Worm (Caenorhabditis elegans): ENCODE results near the gene git-1.

The git-1 gene

ce11 chrX:10524483-10524948 lies at the start of gene git-1, which contains the start of gene mboa-7:
git-1 (plus strand) TSS chrX:10524898.
mboa-7 (minus strand) TSS chrX:10524565.
- TF ChIP-seq zfp-3 (GFP tag; conservative IDR thresholded peaks at IDR 0.05) = no peak
- no peak for TF ChIP-seq ctbp-1 (GFP tag; IDR thresholded peaks at IDR 0.05)
- TF ChIP-seq nhr-6 (tag; optimal IDR thresholded peaks at IDR 0.05) = peak; percentile 16
- peak; percentile 86 for TF ChIP-seq mxl-3 (GFP tag; optimal IDR thresholded peaks at IDR 0.05)
- no peak for TF ChIP-seq dmd-8 (GFP tag; IDR thresholded peaks at IDR 0.05)
- TF ChIP-seq nhr-11 (tag; optimal IDR thresholded peaks at IDR 0.05) = peak; percentile 9
- peak; percentile 58 for TF ChIP-seq rbr-2 (tag; optimal IDR thresholded peaks at IDR 0.05)
- TF ChIP-seq dmd-6 (GFP tag; IDR thresholded peaks at IDR 0.05) = peak; percentile 45
- TF ChIP-seq skn-1 (tag; optimal IDR thresholded peaks at IDR 0.05) = no peak
- no peak for TF ChIP-seq nhr-102 (tag; optimal IDR thresholded peaks at IDR 0.05)
- TF ChIP-seq set-16 (GFP tag; IDR thresholded peaks at IDR 0.05) = no peak
- no peak for TF ChIP-seq ceh-28 (tag; optimal IDR thresholded peaks at IDR 0.05)
- TF ChIP-seq dpl-1 (GFP tag; optimal IDR thresholded peaks at IDR 0.05) = peak; percentile 51
- no peak for TF ChIP-seq Y105C5A.15 (GFP tag; IDR thresholded peaks at IDR 0.05)
- TF ChIP-seq jun-1 (tag; optimal IDR thresholded peaks at IDR 0.05) = no peak
- peak; percentile 38 for TF ChIP-seq nhr-25 (tag; optimal IDR thresholded peaks at IDR 0.05; ENCODE audit: borderline replicate concordance, insufficient read depth)
- TF ChIP-seq lin-13 (GFP tag; optimal IDR thresholded peaks at IDR 0.05) = peak; percentile 57
- no peak for TF ChIP-seq ceh-20 (GFP tag; IDR thresholded peaks at IDR 0.05)
- TF ChIP-seq aly-2 (tag; optimal IDR thresholded peaks at IDR 0.05) = no peak
- peak; percentile 95 for TF ChIP-seq aha-1 (tag)
- TF ChIP-seq daf-8 (GFP tag; IDR thresholded peaks at IDR 0.05) = no peak
- no peak for TF ChIP-seq spr-3 (GFP tag; optimal IDR thresholded peaks at IDR 0.05)
- no peak for TF ChIP-seq ces-1 (GFP tag; optimal IDR thresholded peaks at IDR 0.05)
- TF ChIP-seq egl-43 (GFP tag; IDR thresholded peaks at IDR 0.05) = no peak
- no peak for TF ChIP-seq sdz-12 (GFP tag; optimal IDR thresholded peaks at IDR 0.05)
- no peak for TF ChIP-seq F37D6.2 (tag; optimal IDR thresholded peaks at IDR 0.05)
- no peak for TF ChIP-seq lir-3 (tag; optimal IDR thresholded peaks at IDR 0.05)
- 0 out of 2 replicates have a peak, but pooled peaks have one; percentile 32 for TF ChIP-seq nhr-42 (GFP tag; IDR thresholded peaks at IDR 0.05)
- no peak for TF ChIP-seq pqm-1 (tag; optimal IDR thresholded peaks at IDR 0.05)
- TF ChIP-seq hif-1 (tag; optimal IDR thresholded peaks at IDR 0.05) = peak in 1 of 2 experiments; percentile 20
- no peak for TF ChIP-seq saeg-2 (GFP tag; IDR thresholded peaks at IDR 0.05)
- TF ChIP-seq attf-4 (tag; optimal IDR thresholded peaks at IDR 0.05) = no peak
- peak; percentile 73 for TF ChIP-seq mes-2 (tag; optimal IDR thresholded peaks at IDR 0.05; ENCODE audit: poor library complexity, severe bottlenecking)
- peak; percentile 55 for TF ChIP-seq hlh-30 (tag; optimal IDR thresholded peaks at IDR 0.05; ENCODE audit: insufficient read depth)
- TF ChIP-seq fos-1 (tag; optimal IDR thresholded peaks at IDR 0.05) = no peak
- TF ChIP-seq hlh-11 (tag; optimal IDR thresholded peaks at IDR 0.05) = peak; percentile 77
- TF ChIP-seq hmg-1.1 (GFP tag; IDR thresholded peaks at IDR 0.05) = peak; percentile 74
- TF ChIP-seq mdt-29 (GFP tag; IDR thresholded peaks at IDR 0.05) = no peak
- no peak for TF ChIP-seq unc-39 (tag; optimal IDR thresholded peaks at IDR 0.05)
- TF ChIP-seq daf-16 (GFP tag; optimal IDR thresholded peaks at IDR 0.05) = no peak
- peak; percentile 38 for TF ChIP-seq daf-16 (tag; optimal IDR thresholded peaks at IDR 0.05)
- no peak for TF ChIP-seq snpc-4 (tag; optimal IDR thresholded peaks at IDR 0.05)
- no peak for TF ChIP-seq snpc-1.2 (GFP tag; IDR thresholded peaks at IDR 0.05)
- TF ChIP-seq D1046.2 (GFP tag; IDR thresholded peaks at IDR 0.05) = no peak
- no peak for TF ChIP-seq unc-62 (GFP tag; optimal IDR thresholded peaks at IDR 0.05 in 1 of 2)
- TF ChIP-seq unc-62 (tag; optimal IDR thresholded peaks at IDR 0.05) = no peak
- TF ChIP-seq lim-7 (GFP tag; IDR thresholded peaks at IDR 0.05) = no peak
- TF ChIP-seq nhr-28 (tag; optimal IDR thresholded peaks at IDR 0.05) = peak; percentile 72
- no peak for TF ChIP-seq madf-5 (GFP tag; IDR thresholded peaks at IDR 0.05)
- no peak for TF ChIP-seq nhr-76 (tag; optimal IDR thresholded peaks at IDR 0.05)
- TF ChIP-seq unc-130 (GFP tag; optimal IDR thresholded peaks at IDR 0.05) = no peak
- TF ChIP-seq R02D3.7 (tag; optimal IDR thresholded peaks at IDR 0.05) = no peak
- no peak for TF ChIP-seq lin-15B (tag; optimal IDR thresholded peaks at IDR 0.05)

All from whole organism, L4 larva.